Worm (Caenorhabditis elegans) whole organism, L1 larva: ENCODE measurements around the gene C46F2.1.

Experiments used
- C04F5.9 ChIP-seq: sonication (generic microtip); optimal IDR thresholded peaks from 2 replicates; lab custom pipeline; 2016; ENCODE audit warnings: missing genetic modification characterization, missing compliant biosample characterization
- C16A3.4 ChIP-seq: fragments of 150-350 bp; optimal IDR thresholded peaks from 2 replicates; lab custom pipeline; 2014; ENCODE audit warnings: missing biosample characterization, missing genetic modification characterization
- Y116A8C.19 ChIP-seq: sonication (generic microtip); optimal IDR thresholded peaks from 2 replicates; lab custom pipeline; 2016; ENCODE audit warnings: missing compliant biosample characterization, missing genetic modification characterization, borderline replicate concordance
- ceh-63 ChIP-seq: fragments of 200-800 bp; sonication (Bioruptor generic); optimal IDR thresholded peaks from 2 replicates; lab custom pipeline; 2018; ENCODE audit warnings: mild to moderate bottlenecking, missing genetic modification characterization, missing compliant biosample characterization
- ceh-8 ChIP-seq: fragments of 200-800 bp; sonication (Bioruptor generic); optimal IDR thresholded peaks from 2 replicates; lab custom pipeline; 2018; ENCODE audit warnings: mild to moderate bottlenecking, missing genetic modification characterization, moderate library complexity, missing compliant biosample characterization
- ceh-82 ChIP-seq, 3 experiments: fragments of 150-350 bp in 1 of 3; sonication (generic microtip) in 2 of 3; optimal IDR thresholded peaks; 2 replicates each; lab custom pipeline; 2014 to 2017; ENCODE audit warnings: missing biosample characterization in 3 of 3, missing genetic modification characterization in 3 of 3
- egl-13 ChIP-seq: sonication (generic microtip); optimal IDR thresholded peaks from 2 replicates; lab custom pipeline; 2016; ENCODE audit warnings: missing genotype, missing genetic modification reagents, missing genetic modification characterization, missing compliant biosample characterization
- elt-2 ChIP-seq: sonication (generic microtip); optimal IDR thresholded peaks from 2 replicates; lab custom pipeline; 2016; ENCODE audit warnings: missing genetic modification characterization, mild to moderate bottlenecking, inconsistent platforms, missing compliant biosample characterization, missing genetic modification reagents
- fkh-8 ChIP-seq: sonication (generic microtip); optimal IDR thresholded peaks from 2 replicates; lab custom pipeline; 2016; ENCODE audit warnings: mild to moderate bottlenecking, missing genetic modification characterization, missing compliant biosample characterization
- fos-1 ChIP-seq: fragments of 150-350 bp; optimal IDR thresholded peaks from 2 replicates; lab custom pipeline; 2014; ENCODE audit warnings: missing biosample characterization, missing genetic modification characterization
- grh-1 ChIP-seq: fragments of 200-800 bp; sonication (Bioruptor generic); IDR thresholded peaks from 2 replicates; pipeline ENCODE4 v1.3.6; 2022; ENCODE audit warnings: missing genetic modification reagents, missing genetic modification characterization, missing compliant biosample characterization
- irx-1 ChIP-seq: sonication (generic microtip); optimal IDR thresholded peaks from 2 replicates; lab custom pipeline; 2016; ENCODE audit warnings: missing genetic modification characterization, missing compliant biosample characterization
- lin-13 ChIP-seq: fragments of 150-350 bp; optimal IDR thresholded peaks from 2 replicates; lab custom pipeline; 2014; ENCODE audit warnings: missing biosample characterization, missing genetic modification reagents, missing genetic modification characterization
- lin-14 ChIP-seq: fragments of 200-800 bp; sonication (Bioruptor generic); optimal IDR thresholded peaks from 2 replicates; lab custom pipeline; 2018; ENCODE audit warnings: mild to moderate bottlenecking, missing genetic modification characterization, moderate library complexity, missing compliant biosample characterization
- lin-39 ChIP-seq: fragments of 150-350 bp; optimal IDR thresholded peaks from 2 replicates; lab custom pipeline; 2014; ENCODE audit warnings: missing biosample characterization, missing genetic modification reagents, missing genetic modification characterization
- lir-3 ChIP-seq: sonication (generic microtip); optimal IDR thresholded peaks from 2 replicates; lab custom pipeline; 2016; ENCODE audit warnings: mild to moderate bottlenecking, missing genetic modification characterization, moderate library complexity, missing compliant biosample characterization; ENCODE audit not compliant: poor library complexity
- mef-2 ChIP-seq: fragments of 150-350 bp; optimal IDR thresholded peaks from 2 replicates; lab custom pipeline; 2014; ENCODE audit warnings: missing biosample characterization, missing genetic modification characterization
- nhr-12 ChIP-seq: sonication (generic microtip); optimal IDR thresholded peaks from 2 replicates; lab custom pipeline; 2017; ENCODE audit warnings: missing biosample characterization, missing genetic modification characterization
- nhr-237 ChIP-seq: fragments of 150-350 bp; optimal IDR thresholded peaks from 2 replicates; lab custom pipeline; 2014; ENCODE audit warnings: missing biosample characterization, missing genetic modification characterization
- nhr-28 ChIP-seq: fragments of 150-350 bp; optimal IDR thresholded peaks from 2 replicates; lab custom pipeline; 2014; ENCODE audit warnings: missing biosample characterization, missing genetic modification characterization
- nhr-47 ChIP-seq: sonication (generic microtip); optimal IDR thresholded peaks from 2 replicates; lab custom pipeline; 2016; ENCODE audit warnings: mild to moderate bottlenecking, missing genetic modification characterization, moderate library complexity, missing compliant biosample characterization
- nhr-77 ChIP-seq: fragments of 150-350 bp; optimal IDR thresholded peaks from 2 replicates; lab custom pipeline; 2014; ENCODE audit warnings: missing biosample characterization, missing genetic modification characterization
- nhr-84 ChIP-seq: sonication (generic microtip); optimal IDR thresholded peaks from 2 replicates; lab custom pipeline; 2017; ENCODE audit warnings: missing biosample characterization, missing genetic modification characterization
- nhr-85 ChIP-seq: sonication (generic microtip); peaks from one replicate; lab custom pipeline; 2016; ENCODE audit warnings: missing genetic modification characterization, inconsistent platforms, missing compliant biosample characterization
- snpc-4 ChIP-seq: fragments of 150-350 bp; optimal IDR thresholded peaks from 2 replicates; lab custom pipeline; 2014; ENCODE audit warnings: missing biosample characterization, missing genetic modification characterization
- snu-23 ChIP-seq: sonication (generic microtip); optimal IDR thresholded peaks from 2 replicates; lab custom pipeline; 2016; ENCODE audit warnings: missing genetic modification characterization, missing compliant biosample characterization
- sox-4 ChIP-seq: sonication (generic microtip); optimal IDR thresholded peaks from 2 replicates; lab custom pipeline; 2016; ENCODE audit warnings: missing genetic modification characterization, missing compliant biosample characterization
- swsn-7 ChIP-seq: sonication (generic microtip); optimal IDR thresholded peaks from 2 replicates; lab custom pipeline; 2016; ENCODE audit warnings: missing genetic modification characterization, missing compliant biosample characterization
- tbx-2 ChIP-seq: sonication (generic microtip); optimal IDR thresholded peaks from 2 replicates; lab custom pipeline; 2016; ENCODE audit warnings: missing genetic modification characterization, missing compliant biosample characterization
- tlp-1 ChIP-seq: fragments of 150-350 bp; optimal IDR thresholded peaks from 2 replicates; lab custom pipeline; 2014; ENCODE audit warnings: missing biosample characterization, missing genetic modification characterization
- unc-130 ChIP-seq: fragments of 150-350 bp; optimal IDR thresholded peaks from 2 replicates; lab custom pipeline; 2017; ENCODE audit warnings: missing biosample characterization, missing genetic modification characterization, inconsistent platforms
- unc-30 ChIP-seq: sonication (generic microtip); optimal IDR thresholded peaks from 2 replicates; lab custom pipeline; 2017; ENCODE audit warnings: missing biosample characterization, missing genetic modification characterization
- vab-15 ChIP-seq: sonication (generic microtip); optimal IDR thresholded peaks from 2 replicates; lab custom pipeline; 2017; ENCODE audit warnings: missing genotype, mild to moderate bottlenecking, missing genetic modification characterization, missing compliant biosample characterization
- zip-4 ChIP-seq: fragments of 200-800 bp; sonication (Bioruptor generic); optimal IDR thresholded peaks from 2 replicates; lab custom pipeline; 2018; ENCODE audit warnings: mild to moderate bottlenecking, missing genetic modification characterization, moderate library complexity, missing compliant biosample characterization
- ztf-11 ChIP-seq, 2 experiments: sonication (generic microtip); optimal IDR thresholded peaks; 2 replicates each; lab custom pipeline; 2016 to 2017; ENCODE audit warnings: missing genetic modification characterization in 2 of 2, missing biosample characterization in 1 of 2, missing compliant biosample characterization in 1 of 2
- ztf-4 ChIP-seq: fragments of 150-350 bp; optimal IDR thresholded peaks from 2 replicates; lab custom pipeline; 2014; ENCODE audit warnings: missing biosample characterization, missing genetic modification characterization

The C46F2.1 gene

ce11 chrX:8074527-8074926 lies 3.3 kb upstream of the C46F2.1 start:
- TF ChIP-seq ceh-63 (GFP tag; lab: Kevin White, UChicago) (no peak), lin-13 (GFP tag; lab: Kevin White, UChicago) (no peak), elt-2 (tag; lab: Kevin White, UChicago) (peak; percentile 6), lin-39 (tag; lab: Kevin White, UChicago) (no peak), snpc-4 (no peak), mef-2 (no peak)

DNA sequence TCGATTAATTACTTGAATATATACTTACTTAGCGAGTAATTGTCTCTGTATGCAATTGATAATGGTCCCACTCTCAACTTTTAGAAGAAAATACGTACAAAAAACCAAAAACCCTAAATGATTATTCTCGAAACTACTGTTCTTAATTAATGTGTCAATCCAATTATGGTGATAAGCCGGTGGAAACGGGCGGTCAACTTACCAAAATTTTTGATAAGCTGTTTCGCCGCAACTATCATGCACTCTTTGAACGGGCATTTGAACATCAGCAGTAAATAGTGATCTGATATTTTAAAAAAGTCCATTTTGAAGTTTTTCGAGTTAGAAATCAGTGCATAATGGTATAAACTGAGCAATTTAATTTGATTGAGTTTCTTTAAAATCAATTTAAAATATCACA lies 526 bp downstream of the C46F2.1 start:
- TF ChIP-seq nhr-47 (tag; lab: Kevin White, UChicago): no peak
- no peak for TF ChIP-seq tbx-2 (tag; lab: Kevin White, UChicago)
- no peak for TF ChIP-seq irx-1 (tag; lab: Kevin White, UChicago)
- no peak for TF ChIP-seq snu-23
- no peak for TF ChIP-seq lin-14
- TF ChIP-seq tlp-1 (tag; lab: Kevin White, UChicago): no peak
- no peak for TF ChIP-seq fos-1 (tag; lab: Kevin White, UChicago)
- no peak for TF ChIP-seq nhr-77 (tag; lab: Kevin White, UChicago)
- no peak for TF ChIP-seq C16A3.4 (tag; lab: Kevin White, UChicago)
- no peak for TF ChIP-seq zip-4 (GFP tag; lab: Kevin White, UChicago)
- no peak for TF ChIP-seq vab-15 (tag; lab: Kevin White, UChicago)
- TF ChIP-seq elt-2 (tag; lab: Kevin White, UChicago): no peak
- TF ChIP-seq nhr-12 (tag; lab: Kevin White, UChicago): no peak

DNA sequence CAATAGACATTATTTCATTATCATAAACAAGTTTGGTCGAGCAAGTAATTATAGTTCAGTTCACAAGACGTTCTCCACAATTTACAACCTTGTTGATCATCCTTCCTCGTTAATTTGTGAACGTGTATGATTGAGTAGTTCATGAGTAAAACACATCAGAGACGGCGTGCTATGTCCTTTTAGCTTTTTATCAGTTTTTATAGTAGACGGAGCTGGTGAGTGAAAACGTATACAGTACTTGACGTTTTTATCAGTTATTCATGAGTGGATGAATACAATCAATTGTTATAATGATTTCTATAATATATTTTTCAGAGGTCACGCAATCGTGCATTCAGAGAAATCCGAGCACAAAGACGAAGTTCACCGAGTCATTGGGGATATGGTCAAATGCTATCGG lies 1.1 kb downstream of the C46F2.1 start:
- TF ChIP-seq unc-30: no peak
- no peak for TF ChIP-seq nhr-84 (tag; lab: Kevin White, UChicago)
- no peak for TF ChIP-seq ceh-82 (tag; optimal IDR thresholded peaks at IDR 0.05; lab: Kevin White, UChicago)
- TF ChIP-seq ztf-4 (tag; lab: Kevin White, UChicago): no peak
- TF ChIP-seq C04F5.9 (tag; lab: Kevin White, UChicago): no peak
- no peak for TF ChIP-seq ceh-63 (GFP tag; lab: Kevin White, UChicago)
- no peak for TF ChIP-seq ceh-8 (GFP tag; lab: Kevin White, UChicago)
- no peak for TF ChIP-seq lir-3
- no peak for TF ChIP-seq grh-1 (GFP tag; lab: Robert Waterston, UW)
- TF ChIP-seq swsn-7 (tag; lab: Kevin White, UChicago): no peak
- no peak for TF ChIP-seq nhr-85 (tag; lab: Kevin White, UChicago)
- TF ChIP-seq fkh-8 (tag; lab: Kevin White, UChicago): no peak
- no peak for TF ChIP-seq lin-13 (GFP tag; lab: Kevin White, UChicago)
- TF ChIP-seq sox-4 (tag; lab: Kevin White, UChicago): no peak
- TF ChIP-seq nhr-28: no peak
- no peak for TF ChIP-seq tbx-2 (tag; lab: Kevin White, UChicago)
- no peak for TF ChIP-seq irx-1 (tag; lab: Kevin White, UChicago)
- no peak for TF ChIP-seq Y116A8C.19 (tag; lab: Kevin White, UChicago)

- TF ChIP-seq unc-130 (tag; lab: Kevin White, UChicago) (no peak), ztf-11 (tag; optimal IDR thresholded peaks at IDR 0.05; lab: Kevin White, UChicago) (no peak), snu-23 (no peak), nhr-237 (tag; lab: Kevin White, UChicago) (no peak)
Observed at ce11 chrX:8082703-8083102, 4.9 kb downstream of the C46F2.1 start.

ce11 chrX:8083330-8083729 lies 5.5 kb downstream of the C46F2.1 start:
- TF ChIP-seq egl-13 (tag; lab: Kevin White, UChicago) (peak; percentile 2), sox-4 (tag; lab: Kevin White, UChicago) (no peak), elt-2 (tag; lab: Kevin White, UChicago) (peak; percentile 28), ceh-8 (GFP tag; lab: Kevin White, UChicago) (peak; percentile 21)
